Fruit fly (Drosophila melanogaster) whole organism, embryonic: ENCODE measurements around the gene elB.

Experiments
- Blimp-1 ChIP-seq: fragments of 200-800 bp; sonication (Bioruptor generic); optimal IDR thresholded peaks from 3 replicates; lab custom pipeline; 2018; ENCODE audit warnings: missing biosample characterization, missing genetic modification characterization, mild to moderate bottlenecking, moderate library complexity, missing genetic modification reagents
- BtbVII ChIP-seq: fragments of 200-800 bp; sonication (Bioruptor generic); optimal IDR thresholded peaks from 3 replicates; lab custom pipeline; 2017; ENCODE audit warnings: missing biosample characterization, mild to moderate bottlenecking, missing genetic modification characterization
- CG10979 ChIP-seq: fragments of 200-800 bp; sonication (Bioruptor generic); optimal IDR thresholded peaks from 2 replicates; lab custom pipeline; 2018; ENCODE audit warnings: missing biosample characterization, mild to moderate bottlenecking, missing genetic modification characterization, moderate library complexity
- CG11696 ChIP-seq: fragments of 200-800 bp; sonication (Bioruptor generic); IDR thresholded peaks from 2 replicates; pipeline ENCODE4 v1.3.6; 2022; ENCODE audit warnings: missing biosample characterization, missing genetic modification characterization
- CG13296 ChIP-seq: fragments of 200-800 bp; sonication (Bioruptor generic); optimal IDR thresholded peaks from 3 replicates; lab custom pipeline; 2018; ENCODE audit warnings: missing biosample characterization, mild to moderate bottlenecking, missing genetic modification characterization
- CG15073 ChIP-seq: fragments of 200-800 bp; sonication (Bioruptor generic); optimal IDR thresholded peaks from 2 replicates; lab custom pipeline; 2016; ENCODE audit warnings: missing biosample characterization, missing genetic modification characterization
- CG17328 ChIP-seq: fragments of 200-800 bp; sonication (Bioruptor generic); IDR thresholded peaks from 2 replicates; pipeline ENCODE4 v1.3.6; 2022; ENCODE audit warnings: missing biosample characterization, missing genetic modification characterization
- CG2199 ChIP-seq: fragments of 200-800 bp; sonication (Bioruptor generic); IDR thresholded peaks from 3 replicates; pipeline ENCODE4 v1.3.6; 2022; ENCODE audit warnings: missing biosample characterization, missing genetic modification characterization
- CG2678 ChIP-seq: fragments of 200-800 bp; sonication (Bioruptor generic); optimal IDR thresholded peaks from 3 replicates; lab custom pipeline; 2019; ENCODE audit warnings: missing biosample characterization, mild to moderate bottlenecking, missing genetic modification characterization, moderate library complexity
- CG30020 ChIP-seq: fragments of 200-800 bp; optimal IDR thresholded peaks from 2 replicates; lab custom pipeline; 2019; ENCODE audit warnings: missing biosample characterization, mild to moderate bottlenecking, missing genetic modification characterization, moderate library complexity
- CG30431 ChIP-seq: fragments of 200-800 bp; sonication (Bioruptor generic); optimal IDR thresholded peaks from 2 replicates; lab custom pipeline; 2017; ENCODE audit warnings: missing biosample characterization, missing genetic modification characterization
- CG34224 ChIP-seq: fragments of 200-800 bp; sonication (Bioruptor generic); IDR thresholded peaks from 3 replicates; pipeline ENCODE4 v1.3.6; 2022; ENCODE audit warnings: missing biosample characterization, missing genetic modification characterization; ENCODE audit not compliant: partially characterized antibody
- CG4424 ChIP-seq: fragments of 200-800 bp; sonication (Bioruptor generic); optimal IDR thresholded peaks from 3 replicates; lab custom pipeline; 2016; ENCODE audit warnings: missing biosample characterization, missing genetic modification characterization
- CG4820 ChIP-seq: fragments of 200-800 bp; sonication (Bioruptor generic); optimal IDR thresholded peaks from 3 replicates; lab custom pipeline; 2016; ENCODE audit warnings: missing biosample characterization, missing genetic modification characterization
- CG6683 ChIP-seq: fragments of 200-800 bp; sonication (Bioruptor generic); optimal IDR thresholded peaks from 2 replicates; lab custom pipeline; 2017; ENCODE audit warnings: missing biosample characterization, mild to moderate bottlenecking, missing genetic modification characterization, missing genetic modification reagents
- CG6689 ChIP-seq: fragments of 200-800 bp; sonication (Bioruptor generic); IDR thresholded peaks from 2 replicates; pipeline ENCODE4 v1.3.6; 2022; ENCODE audit warnings: missing biosample characterization, missing genetic modification characterization
- CG7987 ChIP-seq: fragments of 200-800 bp; sonication (Bioruptor generic); optimal IDR thresholded peaks from 2 replicates; lab custom pipeline; 2018; ENCODE audit warnings: missing biosample characterization, mild to moderate bottlenecking, missing genetic modification characterization, moderate library complexity
- CG8359 ChIP-seq: fragments of 200-800 bp; sonication (Bioruptor generic); optimal IDR thresholded peaks from 2 replicates; lab custom pipeline; 2017; ENCODE audit warnings: missing biosample characterization, mild to moderate bottlenecking, missing genetic modification characterization, borderline replicate concordance
- D19A ChIP-seq: fragments of 200-800 bp; optimal IDR thresholded peaks from 3 replicates; lab custom pipeline; 2019; ENCODE audit warnings: missing biosample characterization, mild to moderate bottlenecking, missing genetic modification characterization, moderate library complexity
- Drgx ChIP-seq: fragments of 200-800 bp; sonication (Bioruptor generic); IDR thresholded peaks from 2 replicates; pipeline ENCODE4 v1.3.6; 2022; ENCODE audit warnings: missing biosample characterization, missing genetic modification characterization
- E2f1 ChIP-seq: fragments of 200-800 bp; sonication (Bioruptor generic); IDR thresholded peaks from 2 replicates; pipeline ENCODE4 v1.3.6; 2022; ENCODE audit warnings: missing biosample characterization, missing genetic modification characterization
- HmgD ChIP-seq: fragments of 200-800 bp; sonication (Bioruptor generic); optimal IDR thresholded peaks from 3 replicates; lab custom pipeline; 2016; ENCODE audit warnings: missing biosample characterization, missing genetic modification characterization
- Med ChIP-seq: fragments of 200-800 bp; sonication (Bioruptor generic); peaks from one replicate; lab custom pipeline; 2016; ENCODE audit warnings: missing biosample characterization, missing genetic modification characterization, mild to moderate bottlenecking, inconsistent platforms, moderate library complexity
- Nf-YB ChIP-seq: fragments of 200-800 bp; sonication (Bioruptor generic); optimal IDR thresholded peaks from 3 replicates; lab custom pipeline; 2019; ENCODE audit warnings: missing biosample characterization, mild to moderate bottlenecking, missing genetic modification characterization, moderate library complexity
- Ptx1 ChIP-seq: fragments of 200-800 bp; sonication (Bioruptor generic); IDR thresholded peaks from 2 replicates; pipeline ENCODE4 v1.3.6; 2022; ENCODE audit warnings: missing biosample characterization, missing genetic modification characterization
- Six4 ChIP-seq: fragments of 200-800 bp; sonication (Bioruptor generic); optimal IDR thresholded peaks from 2 replicates; lab custom pipeline; 2016; ENCODE audit warnings: missing biosample characterization, missing genetic modification characterization
- Sox100B ChIP-seq: fragments of 200-800 bp; sonication (Bioruptor generic); optimal IDR thresholded peaks from 3 replicates; lab custom pipeline; 2018; ENCODE audit warnings: missing biosample characterization, mild to moderate bottlenecking, missing genetic modification characterization
- Usf ChIP-seq: fragments of 200-800 bp; sonication (Bioruptor generic); optimal IDR thresholded peaks from 2 replicates; lab custom pipeline; 2017; ENCODE audit warnings: missing genotype, missing biosample characterization, missing genetic modification characterization
- aop ChIP-seq: fragments of 200-800 bp; sonication (Bioruptor generic); IDR thresholded peaks from 2 replicates; pipeline ENCODE4 v1.3.6; 2022; ENCODE audit warnings: missing biosample characterization, missing genetic modification characterization
- cwo ChIP-seq: fragments of 200-800 bp; sonication (Bioruptor generic); optimal IDR thresholded peaks from 3 replicates; lab custom pipeline; 2017; ENCODE audit warnings: missing biosample characterization, missing genetic modification characterization, mild to moderate bottlenecking, moderate library complexity, missing genetic modification reagents
- esg ChIP-seq: fragments of 200-800 bp; sonication (Bioruptor generic); conservative IDR thresholded peaks from 2 replicates; pipeline ENCODE4 v1.3.6; 2022; ENCODE audit warnings: missing biosample characterization, missing genetic modification characterization
- klu ChIP-seq: fragments of 200-800 bp; sonication (Bioruptor generic); IDR thresholded peaks from 2 replicates; pipeline ENCODE4 v1.3.6; 2022; ENCODE audit warnings: missing biosample characterization, missing genetic modification characterization
- mirr ChIP-seq: fragments of 200-800 bp; sonication (Bioruptor generic); optimal IDR thresholded peaks from 3 replicates; lab custom pipeline; 2018; ENCODE audit warnings: missing biosample characterization, mild to moderate bottlenecking, missing genetic modification characterization
- nom ChIP-seq: fragments of 200-800 bp; sonication (Bioruptor generic); optimal IDR thresholded peaks from 2 replicates; lab custom pipeline; 2017; ENCODE audit warnings: missing biosample characterization, missing genetic modification characterization, mild to moderate bottlenecking, moderate library complexity, missing genetic modification reagents
- onecut ChIP-seq: fragments of 200-800 bp; sonication (Bioruptor generic); IDR thresholded peaks from 2 replicates; pipeline ENCODE4 v1.3.6; 2022; ENCODE audit warnings: missing biosample characterization, missing genetic modification characterization
- sd ChIP-seq: fragments of 200-800 bp; sonication (Bioruptor generic); optimal IDR thresholded peaks from 3 replicates; lab custom pipeline; 2018; ENCODE audit warnings: missing biosample characterization, mild to moderate bottlenecking, missing genetic modification characterization, moderate library complexity
- sens ChIP-seq: fragments of 200-800 bp; sonication (Bioruptor generic); peaks from one replicate; lab custom pipeline; 2016; ENCODE audit warnings: missing biosample characterization, missing genetic modification characterization
- sisA ChIP-seq: fragments of 200-800 bp; sonication (Bioruptor generic); IDR thresholded peaks from 2 replicates; pipeline ENCODE4 v1.3.6; 2022; ENCODE audit warnings: missing biosample characterization, missing genetic modification characterization
- slou ChIP-seq: fragments of 200-800 bp; sonication (Bioruptor generic); optimal IDR thresholded peaks from 3 replicates; lab custom pipeline; 2016; ENCODE audit warnings: missing biosample characterization, missing genetic modification characterization
- slp2 ChIP-seq: fragments of 200-800 bp; sonication (Bioruptor generic); optimal IDR thresholded peaks from 2 replicates; lab custom pipeline; 2016; ENCODE audit warnings: missing biosample characterization, missing genetic modification characterization
- sob ChIP-seq: fragments of 200-800 bp; sonication (Bioruptor generic); IDR thresholded peaks from 2 replicates; pipeline ENCODE4 v1.3.6; 2022; ENCODE audit warnings: missing biosample characterization, missing genetic modification characterization

Gene elB

DNA sequence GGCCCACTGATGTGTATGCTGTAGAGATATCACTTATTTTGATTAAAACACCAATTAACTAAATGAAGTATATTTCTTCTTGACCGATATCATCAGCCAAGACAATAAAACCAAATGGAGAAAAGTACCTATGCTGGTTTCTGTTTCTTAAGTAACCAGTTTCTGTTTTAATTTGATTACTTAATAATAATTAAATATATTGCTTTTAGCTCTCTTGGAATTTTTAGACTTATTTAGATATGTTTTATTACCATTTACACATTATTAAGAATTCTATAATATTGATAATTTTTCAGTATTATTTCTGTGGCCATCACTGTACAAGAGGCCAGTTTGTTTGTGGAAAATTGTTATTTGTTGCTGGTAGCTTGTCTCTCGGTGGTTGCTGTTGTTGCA lies 42.1 kb downstream of the elB start (continued):
- TF ChIP-seq HmgD (GFP tag; lab: Kevin White, UChicago) (no peak), Ptx1 (peak; percentile 34; the same call in 1 of the 2 replicates), CG34224 (GFP tag; lab: Robert Waterston, UW) (no peak), E2f1 (0 out of 2 replicates have a peak, but pooled peaks have one; percentile 36), onecut (0 out of 2 replicates have a peak, but pooled peaks have one; percentile 19), CG30431 (GFP tag; lab: Kevin White, UChicago) (peak; percentile 33), CG2678 (tag; lab: Kevin White, UChicago) (peak; percentile 77), Sox100B (GFP tag; lab: Kevin White, UChicago) (peak; percentile 82), CG11696 (peak; percentile 68; the same call in 1 of the 2 replicates), CG10979 (tag; lab: Kevin White, UChicago) (peak; percentile 75), CG6689 (GFP tag; lab: Robert Waterston, UW) (peak; percentile 63; the same call in 1 of the 2 replicates), CG6683 (GFP tag; lab: Kevin White, UChicago) (peak; percentile 12), BtbVII (GFP tag; lab: Kevin White, UChicago) (peak; percentile 56), CG13296 (GFP tag; lab: Kevin White, UChicago) (peak; percentile 50), D19A (peak; percentile 22), Usf (GFP tag; lab: Kevin White, UChicago) (no peak), CG2199 (GFP tag; lab: Robert Waterston, UW) (no peak), mirr (GFP tag; lab: Kevin White, UChicago) (no peak), sens (peak; percentile 52), Six4 (GFP tag; lab: Kevin White, UChicago) (peak; percentile 22), CG7987 (GFP tag; lab: Kevin White, UChicago) (no peak), esg (GFP tag; lab: Robert Waterston, UW) (peak; percentile 38), sisA (0 out of 2 replicates have a peak, but pooled peaks have one; percentile 19), CG30020 (tag; lab: Kevin White, UChicago) (peak; percentile 3), CG8359 (GFP tag; lab: Kevin White, UChicago) (peak; percentile 2), CG4424 (GFP tag; lab: Kevin White, UChicago) (peak; percentile 44), Blimp-1 (peak; percentile 65), cwo (GFP tag; lab: Kevin White, UChicago) (peak; percentile 48), sd (tag; lab: Kevin White, UChicago) (no peak), aop (GFP tag; lab: Robert Waterston, UW) (no peak), nom (GFP tag; lab: Kevin White, UChicago) (no peak), klu (GFP tag; lab: Robert Waterston, UW) (no peak), CG17328 (GFP tag; lab: Robert Waterston, UW) (peak; percentile 10; the same call in 1 of the 2 replicates), CG4820 (GFP tag; lab: Kevin White, UChicago) (peak; percentile 66)

- TF ChIP-seq CG15073 (GFP tag; lab: Kevin White, UChicago) (peak; percentile 4), slp2 (GFP tag; lab: Kevin White, UChicago) (peak; percentile 29), CG2199 (GFP tag; lab: Robert Waterston, UW) (peak; percentile 60; the same call in 2 of the 3 replicates), sob (GFP tag; lab: Robert Waterston, UW) (no peak), Med (peak; percentile 58), Drgx (GFP tag; lab: Robert Waterston, UW) (peak; percentile 72), Nf-YB (GFP tag; lab: Kevin White, UChicago) (no peak), slou (GFP tag; lab: Kevin White, UChicago) (no peak)
Observed at dm6 chr2L:14366590-14367273, 42.6 kb downstream of the elB start.
